Worm (Caenorhabditis elegans) whole organism, young adult: ENCODE results near the gene ssr-2.

ENCODE experiments used
- let-526 ChIP-seq: fragments of 200-800 bp; sonication (Bioruptor generic); IDR thresholded peaks from 2 replicates; pipeline ENCODE4 v1.3.6; 2022; ENCODE audit warnings: missing genetic modification reagents, missing genetic modification characterization, missing compliant biosample characterization
- lin-35 ChIP-seq, 3 experiments: fragments of 150-350 bp in 2 of 3; sonication (generic microtip) in 1 of 3; optimal IDR thresholded peaks; 2 replicates each; lab custom pipeline; 2014 to 2018; ENCODE audit warnings: missing biosample characterization in 3 of 3, missing genetic modification characterization in 3 of 3, missing genetic modification reagents in 3 of 3

ce11 chrX:2793527-2793926, 34.0 kb downstream of the ssr-2 start:
- TF ChIP-seq let-526, result no peak
- no peak for TF ChIP-seq lin-35 (GFP tag; optimal IDR thresholded peaks at IDR 0.05; lab: Kevin White, UChicago)
